Fruit fly (Drosophila melanogaster) whole organism, embryonic: ENCODE data around the gene Cka.

ENCODE experiments used
- Bteb2 ChIP-seq: fragments of 200-800 bp; sonication (Bioruptor generic); optimal IDR thresholded peaks from 2 replicates; lab custom pipeline; 2016; ENCODE audit warnings: missing biosample characterization, missing genetic modification characterization
- CG10654 ChIP-seq: fragments of 200-800 bp; sonication (Bioruptor generic); optimal IDR thresholded peaks from 2 replicates; lab custom pipeline; 2016; ENCODE audit warnings: missing biosample characterization, missing genetic modification characterization
- CG11093 ChIP-seq: fragments of 200-800 bp; sonication (Bioruptor generic); IDR thresholded peaks from 3 replicates; pipeline ENCODE4 v1.3.6; 2022; ENCODE audit warnings: missing biosample characterization, missing genetic modification characterization
- CG12219 ChIP-seq: fragments of 200-800 bp; sonication (Bioruptor generic); optimal IDR thresholded peaks from 3 replicates; lab custom pipeline; 2018; ENCODE audit warnings: missing biosample characterization, mild to moderate bottlenecking, missing genetic modification characterization
- CG12659 ChIP-seq: fragments of 200-800 bp; sonication (Bioruptor generic); optimal IDR thresholded peaks from 3 replicates; lab custom pipeline; 2017; ENCODE audit warnings: mild to moderate bottlenecking, missing biosample characterization, missing genetic modification reagents, missing genetic modification characterization
- CG12744 ChIP-seq: fragments of 200-800 bp; sonication (Bioruptor generic); optimal IDR thresholded peaks from 2 replicates; lab custom pipeline; 2016; ENCODE audit warnings: missing biosample characterization, missing genetic modification characterization
- CG12769 ChIP-seq: fragments of 200-800 bp; sonication (Bioruptor generic); optimal IDR thresholded peaks from 2 replicates; lab custom pipeline; 2019; ENCODE audit warnings: missing biosample characterization, mild to moderate bottlenecking, missing genetic modification characterization, moderate library complexity
- CG17186 ChIP-seq: fragments of 200-800 bp; sonication (Bioruptor generic); optimal IDR thresholded peaks from 3 replicates; lab custom pipeline; 2017; ENCODE audit warnings: missing biosample characterization, missing genetic modification reagents, missing genetic modification characterization
- CG17328 ChIP-seq: fragments of 200-800 bp; sonication (Bioruptor generic); IDR thresholded peaks from 2 replicates; pipeline ENCODE4 v1.3.6; 2022; ENCODE audit warnings: missing biosample characterization, missing genetic modification characterization
- CG17361 ChIP-seq: fragments of 200-800 bp; sonication (Bioruptor generic); IDR thresholded peaks from 3 replicates; pipeline ENCODE4 v1.3.6; 2022; ENCODE audit warnings: missing biosample characterization, missing genetic modification characterization
- CG2129 ChIP-seq: fragments of 200-800 bp; sonication (Bioruptor generic); IDR thresholded peaks from 2 replicates; pipeline ENCODE4 v1.3.6; 2022; ENCODE audit warnings: missing biosample characterization, missing genetic modification characterization; ENCODE audit not compliant: partially characterized antibody
- CG3065 ChIP-seq: fragments of 200-800 bp; sonication (Bioruptor generic); optimal IDR thresholded peaks from 2 replicates; lab custom pipeline; 2016; ENCODE audit warnings: missing biosample characterization, missing genetic modification characterization
- CG31224 ChIP-seq: fragments of 200-800 bp; sonication (Bioruptor generic); IDR thresholded peaks from 2 replicates; pipeline ENCODE4 v1.3.6; 2022; ENCODE audit warnings: missing biosample characterization, missing genetic modification characterization
- CG31441 ChIP-seq: fragments of 200-800 bp; sonication (Bioruptor generic); IDR thresholded peaks from 2 replicates; pipeline ENCODE4 v1.3.6; 2022; ENCODE audit warnings: missing biosample characterization, missing genetic modification characterization
- CG3281 ChIP-seq: fragments of 200-800 bp; sonication (Bioruptor generic); optimal IDR thresholded peaks from 3 replicates; lab custom pipeline; 2017; ENCODE audit warnings: missing biosample characterization, mild to moderate bottlenecking, missing genetic modification characterization
- CG3407 ChIP-seq: fragments of 200-800 bp; sonication (Bioruptor generic); optimal IDR thresholded peaks from 2 replicates; lab custom pipeline; 2018; ENCODE audit warnings: missing biosample characterization, mild to moderate bottlenecking, missing genetic modification characterization
- CG6813 ChIP-seq: fragments of 200-800 bp; sonication (Bioruptor generic); optimal IDR thresholded peaks from 2 replicates; lab custom pipeline; 2017; ENCODE audit warnings: missing biosample characterization, missing genetic modification characterization, mild to moderate bottlenecking, moderate library complexity, missing genetic modification reagents
- CG8944 ChIP-seq: fragments of 200-800 bp; sonication (Bioruptor generic); optimal IDR thresholded peaks from 3 replicates; lab custom pipeline; 2016; ENCODE audit warnings: missing biosample characterization, missing genetic modification characterization
- D19A ChIP-seq: fragments of 200-800 bp; optimal IDR thresholded peaks from 3 replicates; lab custom pipeline; 2019; ENCODE audit warnings: missing biosample characterization, mild to moderate bottlenecking, missing genetic modification characterization, moderate library complexity
- E2f2 ChIP-seq: fragments of 200-800 bp; sonication (Bioruptor generic); IDR thresholded peaks from 2 replicates; pipeline ENCODE4 v1.3.6; 2022; ENCODE audit warnings: missing biosample characterization, missing genetic modification characterization
- ERR ChIP-seq: fragments of 200-800 bp; sonication (Bioruptor generic); optimal IDR thresholded peaks from 2 replicates; lab custom pipeline; 2016; ENCODE audit warnings: missing biosample characterization, missing genetic modification characterization
- Meics ChIP-seq: fragments of 200-800 bp; sonication (Bioruptor generic); optimal IDR thresholded peaks from 2 replicates; lab custom pipeline; 2017; ENCODE audit warnings: missing biosample characterization, mild to moderate bottlenecking, missing genetic modification characterization
- Neu2 ChIP-seq: fragments of 200-800 bp; sonication (Bioruptor generic); optimal IDR thresholded peaks from 3 replicates; lab custom pipeline; 2016; ENCODE audit warnings: missing biosample characterization, missing genetic modification characterization, borderline replicate concordance
- Nf-YC ChIP-seq: fragments of 200-800 bp; optimal IDR thresholded peaks from 3 replicates; lab custom pipeline; 2019; ENCODE audit warnings: missing biosample characterization, mild to moderate bottlenecking, missing genetic modification characterization, moderate library complexity
- ash1 ChIP-seq: fragments of 200-800 bp; sonication (Bioruptor generic); optimal IDR thresholded peaks from 2 replicates; lab custom pipeline; 2018; ENCODE audit warnings: missing biosample characterization, mild to moderate bottlenecking, missing genetic modification characterization
- ato ChIP-seq: fragments of 200-800 bp; sonication (Bioruptor generic); IDR thresholded peaks from 2 replicates; pipeline ENCODE4 v1.3.6; 2022; ENCODE audit warnings: missing biosample characterization, missing genetic modification characterization; ENCODE audit not compliant: partially characterized antibody
- az2 ChIP-seq: fragments of 200-800 bp; sonication (Bioruptor generic); optimal IDR thresholded peaks from 3 replicates; lab custom pipeline; 2016; ENCODE audit warnings: missing biosample characterization, missing genetic modification characterization
- bsh ChIP-seq, 2 experiments: fragments of 200-800 bp; sonication (Bioruptor generic); optimal IDR thresholded peaks; 2 replicates each; lab custom pipeline; 2017 to 2018; ENCODE audit warnings: mild to moderate bottlenecking in 2 of 2, missing biosample characterization in 2 of 2, missing genetic modification characterization in 2 of 2, moderate library complexity in 1 of 2
- croc ChIP-seq: fragments of 200-800 bp; sonication (Bioruptor generic); conservative IDR thresholded peaks from 3 replicates; pipeline ENCODE4 v1.3.6; 2022; ENCODE audit warnings: missing biosample characterization, missing genetic modification characterization
- dimm ChIP-seq: fragments of 200-800 bp; sonication (Bioruptor generic); IDR thresholded peaks from 2 replicates; pipeline ENCODE4 v1.3.6; 2022; ENCODE audit warnings: missing biosample characterization, missing genetic modification characterization
- dmrt99B ChIP-seq: fragments of 200-800 bp; sonication (Bioruptor generic); optimal IDR thresholded peaks from 2 replicates; lab custom pipeline; 2018; ENCODE audit warnings: missing biosample characterization, mild to moderate bottlenecking, missing genetic modification characterization, moderate library complexity
- exex ChIP-seq: fragments of 200-800 bp; sonication (Bioruptor generic); optimal IDR thresholded peaks from 4 replicates; lab custom pipeline; 2018; ENCODE audit warnings: missing biosample characterization, mild to moderate bottlenecking, missing genetic modification characterization, moderate library complexity
- gt ChIP-seq: fragments of 200-800 bp; sonication (Bioruptor generic); IDR thresholded peaks from 2 replicates; pipeline ENCODE4 v1.3.6; 2022; ENCODE audit warnings: missing biosample characterization, missing genetic modification characterization
- hkb ChIP-seq, 2 experiments: fragments of 200-800 bp in 1 of 2; fragments of >200 bp in 1 of 2; sonication (Bioruptor generic) in 1 of 2; IDR thresholded peaks in 1 of 2; optimal IDR thresholded peaks in 1 of 2; 2 replicates each; pipeline versions ENCODE4 v1.3.6 to Lab custom; 2017 to 2022; ENCODE audit warnings: missing biosample characterization in 1 of 2, missing genetic modification characterization in 1 of 2
- jigr1 ChIP-seq: fragments of 200-800 bp; sonication (Bioruptor generic); IDR thresholded peaks from 3 replicates; pipeline ENCODE4 v1.3.6; 2022; ENCODE audit warnings: missing biosample characterization, missing genetic modification characterization
- lab ChIP-seq: fragments of 200-800 bp; sonication (Bioruptor generic); optimal IDR thresholded peaks from 3 replicates; lab custom pipeline; 2017; ENCODE audit warnings: missing biosample characterization, missing genetic modification characterization, mild to moderate bottlenecking, moderate library complexity, missing genetic modification reagents
- lola ChIP-seq, 3 experiments: fragments of >200 bp in 2 of 3; fragments of 200-800 bp in 1 of 3; sonication (Bioruptor generic) in 1 of 3; optimal IDR thresholded peaks; 2 replicates each; lab custom pipeline; 2017 to 2019; ENCODE audit warnings: missing biosample characterization in 3 of 3, missing genetic modification characterization in 3 of 3, mild to moderate bottlenecking in 1 of 3, moderate library complexity in 1 of 3
- onecut ChIP-seq: fragments of 200-800 bp; sonication (Bioruptor generic); IDR thresholded peaks from 2 replicates; pipeline ENCODE4 v1.3.6; 2022; ENCODE audit warnings: missing biosample characterization, missing genetic modification characterization
- pita ChIP-seq: fragments of 200-800 bp; sonication (Bioruptor generic); optimal IDR thresholded peaks from 2 replicates; lab custom pipeline; 2017; ENCODE audit warnings: missing biosample characterization, mild to moderate bottlenecking, missing genetic modification characterization
- ranshi ChIP-seq: fragments of 200-800 bp; sonication (Bioruptor generic); IDR thresholded peaks from 2 replicates; pipeline ENCODE4 v1.3.6; 2022; ENCODE audit warnings: missing biosample characterization, missing genetic modification characterization
- row ChIP-seq: fragments of 200-800 bp; sonication (Bioruptor generic); IDR thresholded peaks from 3 replicates; pipeline ENCODE4 v1.3.6; 2022; ENCODE audit warnings: missing biosample characterization, missing genetic modification characterization
- shn ChIP-seq: fragments of 200-800 bp; sonication (Bioruptor generic); optimal IDR thresholded peaks from 3 replicates; lab custom pipeline; 2016; ENCODE audit warnings: missing biosample characterization, missing genetic modification characterization
- so ChIP-seq: fragments of 200-800 bp; sonication (Bioruptor generic); IDR thresholded peaks from 3 replicates; pipeline ENCODE4 v1.3.6; 2022; ENCODE audit warnings: missing biosample characterization, missing genetic modification characterization
- tin ChIP-seq: fragments of 200-800 bp; sonication (Bioruptor generic); optimal IDR thresholded peaks from 3 replicates; lab custom pipeline; 2016; ENCODE audit warnings: missing biosample characterization, missing genetic modification characterization

The Cka gene

DNA sequence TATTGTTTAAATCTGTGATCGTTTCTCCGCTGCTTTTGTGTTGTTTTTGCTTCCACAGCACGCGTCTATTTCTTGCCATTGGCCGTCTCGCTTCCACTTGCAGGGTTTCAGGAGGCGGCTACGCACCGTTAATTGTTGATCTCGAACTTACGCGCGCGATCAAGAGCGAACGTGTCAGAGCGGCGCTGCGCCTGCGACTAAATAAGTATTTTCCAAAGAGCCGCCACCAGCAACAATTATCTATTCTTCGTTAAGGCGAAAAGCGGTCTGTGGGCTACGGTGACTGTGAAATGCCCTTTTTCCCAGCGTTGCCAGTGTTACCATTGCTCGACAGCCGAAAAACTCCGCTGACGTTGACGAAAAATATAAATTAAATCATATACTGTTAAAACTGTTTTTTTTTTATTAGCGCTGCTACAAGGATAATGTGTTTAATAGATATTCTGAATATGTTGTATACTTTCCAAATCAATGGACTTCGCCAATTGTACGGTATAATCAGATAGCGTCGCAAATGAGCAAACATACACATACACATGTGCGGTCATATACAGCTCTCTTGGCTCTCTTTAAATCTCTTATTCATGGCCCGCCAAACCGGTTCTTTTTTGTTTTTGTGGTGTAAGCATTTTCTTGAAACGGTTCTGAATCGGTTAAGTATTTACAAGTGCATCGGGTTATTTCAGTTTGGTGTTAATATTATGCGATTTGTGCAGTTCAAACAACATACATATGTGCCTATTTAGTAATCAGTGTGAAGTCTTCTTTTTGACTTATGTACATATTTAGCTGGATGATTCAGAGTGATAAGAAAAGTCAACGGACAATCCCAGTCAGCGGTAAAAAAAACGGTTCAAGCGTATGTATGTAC, 36.3 kb upstream of the Cka start, which contains the start of gene pes (continued):
- peak; percentile 96 for TF ChIP-seq CG3281 (GFP tag; lab: Kevin White, UChicago)
- peak; percentile 90 for TF ChIP-seq exex (tag; lab: Kevin White, UChicago)
- peak; percentile 90 for TF ChIP-seq CG31441
- TF ChIP-seq dmrt99B (tag; lab: Kevin White, UChicago), result peak; percentile 94
- TF ChIP-seq ranshi (GFP tag; lab: Robert Waterston, UW), result peak; percentile 93
- peak in 1 of 3 experiments; percentile 89 for TF ChIP-seq lola (GFP tag; optimal IDR thresholded peaks at IDR 0.05; lab: Kevin White, UChicago)
- TF ChIP-seq, all 482 proteins: peak for 401

- TF ChIP-seq ash1 (GFP tag; lab: Kevin White, UChicago) (no peak), lab (GFP tag; lab: Kevin White, UChicago) (peak; percentile 38), CG6813 (GFP tag; lab: Kevin White, UChicago) (no peak), bsh (GFP tag; optimal IDR thresholded peaks at IDR 0.05; lab: Kevin White, UChicago) (peak in 1 of 2 experiments; percentile 27), E2f2 (GFP tag; lab: Robert Waterston, UW) (peak; percentile 23; the same call in 1 of the 2 replicates), ato (GFP tag; lab: Robert Waterston, UW) (no peak), Neu2 (GFP tag; lab: Kevin White, UChicago) (no peak), Meics (GFP tag; lab: Kevin White, UChicago) (no peak), Nf-YC (tag; lab: Kevin White, UChicago) (no peak), CG31441 (peak; percentile 55), CG10654 (no peak), Bteb2 (GFP tag; lab: Kevin White, UChicago) (no peak), ERR (no peak), gt (GFP tag; lab: Robert Waterston, UW) (no peak), dimm (GFP tag; lab: Robert Waterston, UW) (no peak), lola (GFP tag; optimal IDR thresholded peaks at IDR 0.05; lab: Kevin White, UChicago) (no peak), az2 (no peak), row (GFP tag; lab: Robert Waterston, UW) (0 out of 3 replicates have a peak, but pooled peaks have one; percentile 15), CG3065 (GFP tag; lab: Kevin White, UChicago) (no peak), CG17186 (GFP tag; lab: Kevin White, UChicago) (no peak), CG31224 (GFP tag; lab: Robert Waterston, UW) (no peak), CG17361 (peak; percentile 60; the same call in 2 of the 3 replicates), CG12219 (GFP tag; lab: Kevin White, UChicago) (no peak), pita (GFP tag; lab: Kevin White, UChicago) (no peak), shn (no peak), croc (GFP tag; lab: Robert Waterston, UW) (no peak), CG11093 (GFP tag; lab: Robert Waterston, UW) (no peak), hkb (optimal IDR thresholded peaks at IDR 0.05; lab: Kevin White, UChicago) (no peak), hkb (GFP tag; IDR thresholded peaks at IDR 0.05; lab: Robert Waterston, UW) (0 out of 2 replicates have a peak, but pooled peaks have one; percentile 39), CG8944 (GFP tag; lab: Kevin White, UChicago) (no peak), so (GFP tag; lab: Robert Waterston, UW) (no peak), onecut (0 out of 2 replicates have a peak, but pooled peaks have one; percentile 7), CG3407 (no peak), D19A (tag; lab: Kevin White, UChicago) (peak; percentile 18), CG12769 (tag; lab: Kevin White, UChicago) (no peak), jigr1 (GFP tag; lab: Robert Waterston, UW) (no peak), CG12744 (GFP tag; lab: Kevin White, UChicago) (no peak), CG2129 (GFP tag; lab: Robert Waterston, UW) (no peak), tin (GFP tag; lab: Kevin White, UChicago) (peak; percentile 1), CG17328 (no peak), CG12659 (GFP tag; lab: Kevin White, UChicago) (no peak)
These were observed 33.0 kb upstream of the Cka start for dm6 chr2L:7997290-7998079.
